Worm (Caenorhabditis elegans): ENCODE data around the gene unc-8.

- TF ChIP-seq sdc-2 (tag; optimal IDR thresholded peaks at IDR 0.05) (no peak), ets-4 (tag; optimal IDR thresholded peaks at IDR 0.05) (no peak), nhr-11 (tag; optimal IDR thresholded peaks at IDR 0.05) (no peak), ama-1 (optimal IDR thresholded peaks at IDR 0.05) (no peak), pqm-1 (tag; optimal IDR thresholded peaks at IDR 0.05) (no peak), ttx-3 (tag; optimal IDR thresholded peaks at IDR 0.05) (no peak), nfya-1 (tag; optimal IDR thresholded peaks at IDR 0.05) (no peak), odd-2 (tag; optimal IDR thresholded peaks at IDR 0.05) (no peak), lin-11 (tag; optimal IDR thresholded peaks at IDR 0.05) (no peak), unc-86 (tag; optimal IDR thresholded peaks at IDR 0.05) (no peak), hlh-8 (tag; optimal IDR thresholded peaks at IDR 0.05) (no peak)
Measured at ce11 chrIV:7233566-7234014, 36.6 kb downstream of the unc-8 start.
